Fruit fly (Drosophila melanogaster) whole organism, wandering third instar larva: ENCODE results near the gene RpS14a.

ENCODE experiments used
- Abd-B ChIP-seq: fragments of >200 bp; optimal IDR thresholded peaks from 2 replicates; lab custom pipeline; 2017; ENCODE audit warnings: missing biosample characterization, missing genetic modification characterization
- CG32264 ChIP-seq: fragments of 200-800 bp; sonication (Bioruptor generic); optimal IDR thresholded peaks from 2 replicates; lab custom pipeline; 2016; ENCODE audit warnings: missing biosample characterization, missing genetic modification characterization
- CG9705 ChIP-seq: fragments of 200-800 bp; sonication (Bioruptor generic); optimal IDR thresholded peaks from 2 replicates; lab custom pipeline; 2018; ENCODE audit warnings: missing biosample characterization, mild to moderate bottlenecking, missing genetic modification characterization
- CrebA ChIP-seq: fragments of 200-800 bp; sonication (Bioruptor generic); optimal IDR thresholded peaks from 2 replicates; lab custom pipeline; 2016; ENCODE audit warnings: missing biosample characterization, mild to moderate bottlenecking, missing genetic modification characterization, borderline replicate concordance
- Dfd ChIP-seq: fragments of >200 bp; optimal IDR thresholded peaks from 2 replicates; lab custom pipeline; 2017; ENCODE audit warnings: missing biosample characterization, missing genetic modification characterization
- Dif ChIP-seq: fragments of 200-275, 200-300 bp; sonication (Bioruptor generic); optimal IDR thresholded peaks from 2 replicates; lab custom pipeline; 2018; ENCODE audit warnings: missing biosample characterization, missing genetic modification characterization; ENCODE audit not compliant: partially characterized antibody
- GATAd ChIP-seq: sonication (Bioruptor generic); optimal IDR thresholded peaks from 2 replicates; lab custom pipeline; 2016; ENCODE audit warnings: missing biosample characterization, missing genetic modification characterization
- HLH106 ChIP-seq: fragments of 200-800 bp; optimal IDR thresholded peaks from 3 replicates; lab custom pipeline; 2019; ENCODE audit warnings: missing biosample characterization, mild to moderate bottlenecking, missing genetic modification characterization, moderate library complexity
- Hnf4 ChIP-seq: fragments of 200-800 bp; sonication (Bioruptor generic); optimal IDR thresholded peaks from 2 replicates; lab custom pipeline; 2016; ENCODE audit warnings: missing biosample characterization, mild to moderate bottlenecking, missing genetic modification characterization
- Hr78 ChIP-seq: fragments of >200 bp; optimal IDR thresholded peaks from 2 replicates; lab custom pipeline; 2017; ENCODE audit warnings: missing biosample characterization, missing genetic modification characterization
- Hr83 ChIP-seq: fragments of 200-300 bp; sonication (Bioruptor generic); optimal IDR thresholded peaks from 2 replicates; lab custom pipeline; 2016; ENCODE audit warnings: missing biosample characterization, mild to moderate bottlenecking, missing genetic modification characterization, moderate library complexity; ENCODE audit not compliant: poor library complexity, severe bottlenecking
- Jra ChIP-seq: sonication (Bioruptor generic); optimal IDR thresholded peaks from 2 replicates; lab custom pipeline; 2016; ENCODE audit warnings: missing biosample characterization, missing genetic modification characterization
- Mio ChIP-seq: sonication (Bioruptor generic); optimal IDR thresholded peaks from 2 replicates; lab custom pipeline; 2016; ENCODE audit warnings: missing biosample characterization, missing genetic modification characterization
- Myc ChIP-seq: fragments of >200 bp; optimal IDR thresholded peaks from 2 replicates; lab custom pipeline; 2017
- N ChIP-seq: fragments of >200 bp; optimal IDR thresholded peaks from 2 replicates; lab custom pipeline; 2018; ENCODE audit warnings: missing biosample characterization, missing external identifiers, missing genetic modification characterization
- OdsH ChIP-seq: fragments of 200-800 bp; sonication (Bioruptor generic); optimal IDR thresholded peaks from 2 replicates; lab custom pipeline; 2016; ENCODE audit warnings: missing biosample characterization, mild to moderate bottlenecking, missing genetic modification characterization
- Rel ChIP-seq, 2 experiments: fragments of 200-800 bp; sonication (Bioruptor generic) in 1 of 2; optimal IDR thresholded peaks; 2 replicates in 1 of 2; 3 replicates in 1 of 2; lab custom pipeline; 2016 to 2019; ENCODE audit warnings: mild to moderate bottlenecking in 2 of 2, missing biosample characterization in 2 of 2, missing genetic modification characterization in 2 of 2, moderate library complexity in 1 of 2
- Sp1 ChIP-seq: fragments of 200-800 bp; sonication (Bioruptor generic); optimal IDR thresholded peaks from 3 replicates; lab custom pipeline; 2019; ENCODE audit warnings: missing biosample characterization, mild to moderate bottlenecking, missing genetic modification characterization, moderate library complexity
- Vsx2 ChIP-seq: fragments of 200-300, 225-300 bp; sonication (Bioruptor generic); optimal IDR thresholded peaks from 2 replicates; lab custom pipeline; 2018; ENCODE audit warnings: missing biosample characterization, missing genetic modification characterization; ENCODE audit not compliant: partially characterized antibody
- br ChIP-seq: fragments of 200-800 bp; sonication (Bioruptor generic); optimal IDR thresholded peaks from 2 replicates; lab custom pipeline; 2016; ENCODE audit warnings: missing biosample characterization, missing genetic modification characterization
- brk ChIP-seq: fragments of 200-800 bp; sonication (Bioruptor generic); optimal IDR thresholded peaks from 2 replicates; lab custom pipeline; 2016; ENCODE audit warnings: missing biosample characterization, mild to moderate bottlenecking, missing genetic modification characterization
- dl ChIP-seq, 2 experiments: fragments of 175-275, 200-275 bp in 1 of 2; fragments of 200-275 bp in 1 of 2; sonication (Bioruptor generic); optimal IDR thresholded peaks; lab custom pipeline; 2018; ENCODE audit warnings: mild to moderate bottlenecking in 2 of 2, missing biosample characterization in 2 of 2, missing genetic modification characterization in 2 of 2, moderate library complexity in 2 of 2; ENCODE audit not compliant: partially characterized antibody in 2 of 2, insufficient read depth in 1 of 2
- dmrt93B ChIP-seq: fragments of 200-800 bp; sonication (Bioruptor generic); optimal IDR thresholded peaks from 2 replicates; lab custom pipeline; 2018; ENCODE audit warnings: missing biosample characterization, mild to moderate bottlenecking, missing genetic modification characterization
- dsf ChIP-seq: sonication (Bioruptor generic); optimal IDR thresholded peaks from 2 replicates; lab custom pipeline; 2016; ENCODE audit warnings: missing biosample characterization, missing genetic modification characterization, borderline replicate concordance
- ey ChIP-seq: fragments of 200-800 bp; sonication (Bioruptor generic); optimal IDR thresholded peaks from 2 replicates; lab custom pipeline; 2016; ENCODE audit warnings: missing biosample characterization, missing genetic modification characterization
- foxo ChIP-seq, 2 experiments: fragments of 200-800 bp; sonication (Bioruptor generic); optimal IDR thresholded peaks; 2 replicates in 1 of 2; 3 replicates in 1 of 2; lab custom pipeline; 2016 to 2017; ENCODE audit warnings: missing biosample characterization in 2 of 2, missing genetic modification characterization in 2 of 2
- fru ChIP-seq: fragments of 200-800 bp; sonication (Bioruptor generic); optimal IDR thresholded peaks from 3 replicates; lab custom pipeline; 2016; ENCODE audit warnings: missing biosample characterization, mild to moderate bottlenecking, missing genetic modification characterization
- h ChIP-seq: fragments of 200-800 bp; sonication (Bioruptor generic); optimal IDR thresholded peaks from 3 replicates; lab custom pipeline; 2016; ENCODE audit warnings: missing biosample characterization, mild to moderate bottlenecking, missing genetic modification characterization
- jim ChIP-seq: fragments of 175-275, 200-325 bp; sonication (Bioruptor generic); optimal IDR thresholded peaks from 2 replicates; lab custom pipeline; 2016; ENCODE audit warnings: missing biosample characterization, mild to moderate bottlenecking, missing genetic modification characterization
- lola ChIP-seq: fragments of >200 bp; optimal IDR thresholded peaks from 2 replicates; lab custom pipeline; 2017; ENCODE audit warnings: missing biosample characterization, missing genetic modification characterization
- pan ChIP-seq: fragments of >200 bp; optimal IDR thresholded peaks from 2 replicates; lab custom pipeline; 2017
- psq ChIP-seq: fragments of 200-800 bp; sonication (Bioruptor generic); optimal IDR thresholded peaks from 3 replicates; lab custom pipeline; 2017; ENCODE audit warnings: missing biosample characterization, mild to moderate bottlenecking, missing genetic modification characterization, moderate library complexity
- rgr ChIP-seq: fragments of 200-800 bp; sonication (Bioruptor generic); optimal IDR thresholded peaks from 3 replicates; lab custom pipeline; 2016; ENCODE audit warnings: missing biosample characterization, mild to moderate bottlenecking, missing genetic modification characterization
- sage ChIP-seq: fragments of 200-800 bp; sonication (Bioruptor generic); optimal IDR thresholded peaks from 2 replicates; lab custom pipeline; 2016; ENCODE audit warnings: missing biosample characterization, mild to moderate bottlenecking, missing genetic modification characterization
- sv ChIP-seq: fragments of 200-800 bp; sonication (Bioruptor generic); optimal IDR thresholded peaks from 3 replicates; lab custom pipeline; 2016; ENCODE audit warnings: missing biosample characterization, missing genetic modification characterization
- tai ChIP-seq: sonication (Bioruptor generic); optimal IDR thresholded peaks from 2 replicates; lab custom pipeline; 2016; ENCODE audit warnings: missing biosample characterization, missing genetic modification characterization
- usp ChIP-seq: fragments of >200 bp; optimal IDR thresholded peaks from 2 replicates; lab custom pipeline; 2017; ENCODE audit warnings: missing biosample characterization, missing genetic modification characterization
- woc ChIP-seq: sonication (Bioruptor generic); optimal IDR thresholded peaks from 2 replicates; lab custom pipeline; 2016; ENCODE audit warnings: missing biosample characterization, mild to moderate bottlenecking, missing genetic modification characterization

Gene RpS14a

DNA sequence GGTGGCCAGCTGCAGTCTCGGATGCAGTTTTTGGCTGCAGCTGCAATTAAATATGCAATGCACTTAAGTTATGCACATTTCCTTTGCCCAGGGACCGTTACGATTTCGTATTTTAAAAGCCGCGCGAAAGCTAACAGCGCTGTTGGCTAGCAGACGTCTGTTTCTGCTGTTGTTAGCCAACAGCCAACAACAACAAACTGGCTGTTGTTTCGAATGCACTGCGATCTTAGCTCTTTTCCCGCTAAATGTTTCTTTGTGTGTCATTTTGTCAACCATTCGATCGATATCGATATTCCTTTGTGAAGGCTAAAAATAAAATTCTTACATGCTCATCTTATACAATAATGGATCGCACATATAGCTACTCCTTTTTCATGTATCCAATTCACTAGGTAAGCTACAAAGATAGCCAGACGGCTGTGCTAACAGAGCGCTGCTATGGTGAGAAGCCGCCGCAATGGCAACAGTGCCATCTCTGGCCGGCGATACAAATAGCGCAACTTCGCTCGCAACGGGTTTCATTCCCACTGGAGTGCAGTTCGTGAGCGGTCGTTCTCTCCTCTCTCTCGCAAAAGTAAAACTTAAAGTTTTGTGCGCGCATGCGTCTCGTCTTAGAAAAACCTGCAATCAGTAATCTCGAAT, 35.8 kb downstream of the RpS14a start:
- TF ChIP-seq h (GFP tag; lab: Kevin White, UChicago) (no peak), HLH106 (tag; lab: Kevin White, UChicago) (peak; percentile 17), Myc (lab: Kevin White, UChicago) (peak; percentile 98), jim (GFP tag; lab: Kevin White, UChicago) (no peak), woc (GFP tag; lab: Kevin White, UChicago) (peak; percentile 81), sage (GFP tag; lab: Kevin White, UChicago) (no peak), Dfd (no peak), CG32264 (no peak), Hr78 (no peak), N (GFP tag; lab: Kevin White, UChicago) (no peak), br (GFP tag; lab: Kevin White, UChicago) (no peak), usp (GFP tag; lab: Kevin White, UChicago) (no peak), ey (no peak), Dif (GFP tag; lab: Kevin White, UChicago) (peak; percentile 34), Vsx2 (GFP tag; lab: Kevin White, UChicago) (no peak)

DNA sequence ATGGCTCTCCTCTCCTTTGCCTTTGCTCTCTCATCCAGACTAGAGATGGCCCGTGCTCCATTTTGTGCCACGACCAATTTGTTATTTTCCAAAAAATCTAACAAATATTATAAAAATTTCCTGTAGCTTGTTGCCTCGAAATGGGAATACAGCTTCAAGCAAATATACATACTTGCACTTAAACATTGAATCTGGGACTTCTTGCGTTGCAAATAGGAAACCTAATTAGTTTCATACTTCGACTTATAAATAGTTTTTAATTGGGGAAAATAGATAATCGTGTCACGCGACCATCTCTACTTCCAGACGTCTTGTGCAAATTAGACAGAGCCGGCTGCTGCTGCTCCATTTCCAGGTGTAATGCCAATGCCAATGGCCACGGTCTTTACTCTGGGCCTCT, 36.9 kb downstream of the RpS14a start:
- TF ChIP-seq sv (GFP tag; lab: Kevin White, UChicago) (peak; percentile 32), fru (peak; percentile 86), rgr (GFP tag; lab: Kevin White, UChicago) (peak; percentile 79), Jra (GFP tag; lab: Kevin White, UChicago) (peak; percentile 32), OdsH (peak; percentile 77), GATAd (no peak), Vsx2 (GFP tag; lab: Kevin White, UChicago) (no peak), CG9705 (GFP tag; lab: Kevin White, UChicago) (peak; percentile 56), Hnf4 (GFP tag; lab: Kevin White, UChicago) (peak; percentile 69), usp (GFP tag; lab: Kevin White, UChicago) (no peak), ey (peak; percentile 81), Rel (GFP tag; optimal IDR thresholded peaks at IDR 0.05; lab: Kevin White, UChicago) (no peak), Rel (tag; optimal IDR thresholded peaks at IDR 0.05; lab: Kevin White, UChicago) (peak; percentile 21), br (GFP tag; lab: Kevin White, UChicago) (peak; percentile 81), pan (lab: Kevin White, UChicago) (no peak), dl (GFP tag; optimal IDR thresholded peaks at IDR 0.05; lab: Kevin White, UChicago; ENCODE audit: insufficient read depth in 1 of 2, partially characterized antibody in 2 of 2) (no peak), Sp1 (GFP tag; lab: Kevin White, UChicago) (peak; percentile 84), HLH106 (tag; lab: Kevin White, UChicago) (peak; percentile 86), lola (GFP tag; lab: Kevin White, UChicago) (no peak), Dfd (no peak), dmrt93B (peak; percentile 75), sage (GFP tag; lab: Kevin White, UChicago) (peak; percentile 64), CrebA (GFP tag; lab: Kevin White, UChicago) (no peak), Hr78 (no peak), woc (GFP tag; lab: Kevin White, UChicago) (peak; percentile 70), psq (GFP tag; lab: Kevin White, UChicago) (peak; percentile 70), jim (GFP tag; lab: Kevin White, UChicago) (no peak), Abd-B (GFP tag; lab: Kevin White, UChicago) (no peak), Mio (no peak), h (GFP tag; lab: Kevin White, UChicago) (peak; percentile 80), Myc (lab: Kevin White, UChicago) (no peak), dsf (GFP tag; lab: Kevin White, UChicago) (no peak), Dif (GFP tag; lab: Kevin White, UChicago) (no peak), tai (no peak), Hr83 (no peak), N (GFP tag; lab: Kevin White, UChicago) (no peak), CG32264 (peak; percentile 30), foxo (GFP tag; optimal IDR thresholded peaks at IDR 0.05; lab: Kevin White, UChicago) (peak in 1 of 2 experiments; percentile 81), brk (GFP tag; lab: Kevin White, UChicago) (no peak)
